Fruit fly (Drosophila melanogaster) whole organism, prepupa: ENCODE measurements around the gene CG17470.

Experiments used
- CG6163 ChIP-seq: fragments of 200-800 bp; sonication (Bioruptor generic); IDR thresholded peaks from 3 replicates; pipeline ENCODE4 v1.3.6; 2022; ENCODE audit warnings: missing biosample characterization, missing genetic modification characterization
- CG9139 ChIP-seq: fragments of 200-800 bp; sonication (Bioruptor generic); optimal IDR thresholded peaks from 3 replicates; lab custom pipeline; 2017; ENCODE audit warnings: missing biosample characterization, mild to moderate bottlenecking, missing genetic modification characterization
- Hr39 ChIP-seq: fragments of 200-800 bp; sonication (Bioruptor generic); optimal IDR thresholded peaks from 2 replicates; lab custom pipeline; 2016; ENCODE audit warnings: missing biosample characterization, missing genetic modification characterization
- Met ChIP-seq: fragments of 200-800 bp; sonication (Bioruptor generic); optimal IDR thresholded peaks from 3 replicates; lab custom pipeline; 2016; ENCODE audit warnings: missing biosample characterization, missing genetic modification characterization
- achi ChIP-seq: fragments of 200-800 bp; sonication (Bioruptor generic); optimal IDR thresholded peaks from 3 replicates; lab custom pipeline; 2016; ENCODE audit warnings: missing biosample characterization, missing genetic modification characterization
- cyc ChIP-seq: fragments of 200-800 bp; sonication (Bioruptor generic); optimal IDR thresholded peaks from 3 replicates; lab custom pipeline; 2016; ENCODE audit warnings: missing biosample characterization, missing genetic modification characterization
- net ChIP-seq: fragments of 200-800 bp; sonication (Bioruptor generic); optimal IDR thresholded peaks from 3 replicates; lab custom pipeline; 2016; ENCODE audit warnings: missing biosample characterization, missing genetic modification characterization

- TF ChIP-seq Hr39 (GFP tag; lab: Kevin White, UChicago) (no peak), CG6163 (GFP tag; lab: Robert Waterston, UW) (no peak), net (no peak), cyc (no peak), achi (no peak), Met (GFP tag; lab: Kevin White, UChicago) (no peak), CG9139 (GFP tag; lab: Kevin White, UChicago) (no peak)
Measured at dm6 chr2L:20640617-20641016, 2.4 kb downstream of the CG17470 start, which contains the start of gene Sfp38D.
